Fruit fly (Drosophila melanogaster) whole organism, wandering third instar larva: Measurements from ENCODE around the gene CG14787.

Source experiments
- Abd-B ChIP-seq: fragments of >200 bp; optimal IDR thresholded peaks from 2 replicates; lab custom pipeline; 2017; ENCODE audit warnings: missing biosample characterization, missing genetic modification characterization
- CG32264 ChIP-seq: fragments of 200-800 bp; sonication (Bioruptor generic); optimal IDR thresholded peaks from 2 replicates; lab custom pipeline; 2016; ENCODE audit warnings: missing biosample characterization, missing genetic modification characterization
- CG9705 ChIP-seq: fragments of 200-800 bp; sonication (Bioruptor generic); optimal IDR thresholded peaks from 2 replicates; lab custom pipeline; 2018; ENCODE audit warnings: missing biosample characterization, mild to moderate bottlenecking, missing genetic modification characterization
- CrebA ChIP-seq: fragments of 200-800 bp; sonication (Bioruptor generic); optimal IDR thresholded peaks from 2 replicates; lab custom pipeline; 2016; ENCODE audit warnings: missing biosample characterization, mild to moderate bottlenecking, missing genetic modification characterization, borderline replicate concordance
- Dfd ChIP-seq: fragments of >200 bp; optimal IDR thresholded peaks from 2 replicates; lab custom pipeline; 2017; ENCODE audit warnings: missing biosample characterization, missing genetic modification characterization
- Dif ChIP-seq: fragments of 200-275, 200-300 bp; sonication (Bioruptor generic); optimal IDR thresholded peaks from 2 replicates; lab custom pipeline; 2018; ENCODE audit warnings: missing biosample characterization, missing genetic modification characterization; ENCODE audit not compliant: partially characterized antibody
- GATAd ChIP-seq: sonication (Bioruptor generic); optimal IDR thresholded peaks from 2 replicates; lab custom pipeline; 2016; ENCODE audit warnings: missing biosample characterization, missing genetic modification characterization
- HLH106 ChIP-seq: fragments of 200-800 bp; optimal IDR thresholded peaks from 3 replicates; lab custom pipeline; 2019; ENCODE audit warnings: missing biosample characterization, mild to moderate bottlenecking, missing genetic modification characterization, moderate library complexity
- Hnf4 ChIP-seq: fragments of 200-800 bp; sonication (Bioruptor generic); optimal IDR thresholded peaks from 2 replicates; lab custom pipeline; 2016; ENCODE audit warnings: missing biosample characterization, mild to moderate bottlenecking, missing genetic modification characterization
- Hr78 ChIP-seq: fragments of >200 bp; optimal IDR thresholded peaks from 2 replicates; lab custom pipeline; 2017; ENCODE audit warnings: missing biosample characterization, missing genetic modification characterization
- Hr83 ChIP-seq: fragments of 200-300 bp; sonication (Bioruptor generic); optimal IDR thresholded peaks from 2 replicates; lab custom pipeline; 2016; ENCODE audit warnings: missing biosample characterization, mild to moderate bottlenecking, missing genetic modification characterization, moderate library complexity; ENCODE audit not compliant: poor library complexity, severe bottlenecking
- Jra ChIP-seq: sonication (Bioruptor generic); optimal IDR thresholded peaks from 2 replicates; lab custom pipeline; 2016; ENCODE audit warnings: missing biosample characterization, missing genetic modification characterization
- Mio ChIP-seq: sonication (Bioruptor generic); optimal IDR thresholded peaks from 2 replicates; lab custom pipeline; 2016; ENCODE audit warnings: missing biosample characterization, missing genetic modification characterization
- Myc ChIP-seq: fragments of >200 bp; optimal IDR thresholded peaks from 2 replicates; lab custom pipeline; 2017
- N ChIP-seq: fragments of >200 bp; optimal IDR thresholded peaks from 2 replicates; lab custom pipeline; 2018; ENCODE audit warnings: missing biosample characterization, missing external identifiers, missing genetic modification characterization
- OdsH ChIP-seq: fragments of 200-800 bp; sonication (Bioruptor generic); optimal IDR thresholded peaks from 2 replicates; lab custom pipeline; 2016; ENCODE audit warnings: missing biosample characterization, mild to moderate bottlenecking, missing genetic modification characterization
- Rel ChIP-seq, 2 experiments: fragments of 200-800 bp; sonication (Bioruptor generic) in 1 of 2; optimal IDR thresholded peaks; 2 replicates in 1 of 2; 3 replicates in 1 of 2; lab custom pipeline; 2016 to 2019; ENCODE audit warnings: mild to moderate bottlenecking in 2 of 2, missing biosample characterization in 2 of 2, missing genetic modification characterization in 2 of 2, moderate library complexity in 1 of 2
- Sp1 ChIP-seq: fragments of 200-800 bp; sonication (Bioruptor generic); optimal IDR thresholded peaks from 3 replicates; lab custom pipeline; 2019; ENCODE audit warnings: missing biosample characterization, mild to moderate bottlenecking, missing genetic modification characterization, moderate library complexity
- Vsx2 ChIP-seq: fragments of 200-300, 225-300 bp; sonication (Bioruptor generic); optimal IDR thresholded peaks from 2 replicates; lab custom pipeline; 2018; ENCODE audit warnings: missing biosample characterization, missing genetic modification characterization; ENCODE audit not compliant: partially characterized antibody
- br ChIP-seq: fragments of 200-800 bp; sonication (Bioruptor generic); optimal IDR thresholded peaks from 2 replicates; lab custom pipeline; 2016; ENCODE audit warnings: missing biosample characterization, missing genetic modification characterization
- dl ChIP-seq, 2 experiments: fragments of 175-275, 200-275 bp in 1 of 2; fragments of 200-275 bp in 1 of 2; sonication (Bioruptor generic); optimal IDR thresholded peaks; lab custom pipeline; 2018; ENCODE audit warnings: mild to moderate bottlenecking in 2 of 2, missing biosample characterization in 2 of 2, missing genetic modification characterization in 2 of 2, moderate library complexity in 2 of 2; ENCODE audit not compliant: partially characterized antibody in 2 of 2, insufficient read depth in 1 of 2
- dmrt93B ChIP-seq: fragments of 200-800 bp; sonication (Bioruptor generic); optimal IDR thresholded peaks from 2 replicates; lab custom pipeline; 2018; ENCODE audit warnings: missing biosample characterization, mild to moderate bottlenecking, missing genetic modification characterization
- dsf ChIP-seq: sonication (Bioruptor generic); optimal IDR thresholded peaks from 2 replicates; lab custom pipeline; 2016; ENCODE audit warnings: missing biosample characterization, missing genetic modification characterization, borderline replicate concordance
- ey ChIP-seq: fragments of 200-800 bp; sonication (Bioruptor generic); optimal IDR thresholded peaks from 2 replicates; lab custom pipeline; 2016; ENCODE audit warnings: missing biosample characterization, missing genetic modification characterization
- fru ChIP-seq: fragments of 200-800 bp; sonication (Bioruptor generic); optimal IDR thresholded peaks from 3 replicates; lab custom pipeline; 2016; ENCODE audit warnings: missing biosample characterization, mild to moderate bottlenecking, missing genetic modification characterization
- h ChIP-seq: fragments of 200-800 bp; sonication (Bioruptor generic); optimal IDR thresholded peaks from 3 replicates; lab custom pipeline; 2016; ENCODE audit warnings: missing biosample characterization, mild to moderate bottlenecking, missing genetic modification characterization
- jim ChIP-seq: fragments of 175-275, 200-325 bp; sonication (Bioruptor generic); optimal IDR thresholded peaks from 2 replicates; lab custom pipeline; 2016; ENCODE audit warnings: missing biosample characterization, mild to moderate bottlenecking, missing genetic modification characterization
- lola ChIP-seq: fragments of >200 bp; optimal IDR thresholded peaks from 2 replicates; lab custom pipeline; 2017; ENCODE audit warnings: missing biosample characterization, missing genetic modification characterization
- pan ChIP-seq: fragments of >200 bp; optimal IDR thresholded peaks from 2 replicates; lab custom pipeline; 2017
- psq ChIP-seq: fragments of 200-800 bp; sonication (Bioruptor generic); optimal IDR thresholded peaks from 3 replicates; lab custom pipeline; 2017; ENCODE audit warnings: missing biosample characterization, mild to moderate bottlenecking, missing genetic modification characterization, moderate library complexity
- rgr ChIP-seq: fragments of 200-800 bp; sonication (Bioruptor generic); optimal IDR thresholded peaks from 3 replicates; lab custom pipeline; 2016; ENCODE audit warnings: missing biosample characterization, mild to moderate bottlenecking, missing genetic modification characterization
- sage ChIP-seq: fragments of 200-800 bp; sonication (Bioruptor generic); optimal IDR thresholded peaks from 2 replicates; lab custom pipeline; 2016; ENCODE audit warnings: missing biosample characterization, mild to moderate bottlenecking, missing genetic modification characterization

The CG14787 gene

dm6 chrX:1464033-1464432, 2.6 kb upstream of the CG14787 start, which contains the start of gene Ns3:
Gene Ns3, minus strand, starts transcription at chrX:1464220.
- TF ChIP-seq Myc (lab: Kevin White, UChicago) (no peak), pan (lab: Kevin White, UChicago) (no peak), h (GFP tag; lab: Kevin White, UChicago) (no peak)
- TF ChIP-seq, all 38 proteins: peak for 0

dm6 chrX:1460278-1460872, 1.1 kb downstream of the CG14787 start, which contains the start of gene Lrpprc2:
Gene Lrpprc2, minus strand, starts transcription at chrX:1460617.
- TF ChIP-seq Sp1 (GFP tag; lab: Kevin White, UChicago) = no peak
- no peak for TF ChIP-seq Jra (GFP tag; lab: Kevin White, UChicago)
- TF ChIP-seq N (GFP tag; lab: Kevin White, UChicago) = no peak
- TF ChIP-seq psq (GFP tag; lab: Kevin White, UChicago) = no peak
- TF ChIP-seq Dif (GFP tag; lab: Kevin White, UChicago) = no peak
- no peak for TF ChIP-seq dmrt93B (GFP tag; lab: Kevin White, UChicago)
- TF ChIP-seq Hr78 (GFP tag; lab: Kevin White, UChicago) = no peak
- TF ChIP-seq h (GFP tag; lab: Kevin White, UChicago) = no peak
- no peak for TF ChIP-seq Myc (lab: Kevin White, UChicago)
- TF ChIP-seq CG32264 = no peak
- TF ChIP-seq Hr83 (GFP tag; lab: Kevin White, UChicago) = no peak
- no peak for TF ChIP-seq Vsx2
- TF ChIP-seq GATAd (GFP tag; lab: Kevin White, UChicago) = no peak
- no peak for TF ChIP-seq Hnf4 (GFP tag; lab: Kevin White, UChicago)
- TF ChIP-seq Mio (GFP tag; lab: Kevin White, UChicago) = no peak
- no peak for TF ChIP-seq OdsH (GFP tag; lab: Kevin White, UChicago)
- no peak for TF ChIP-seq HLH106
- TF ChIP-seq br (GFP tag; lab: Kevin White, UChicago) = no peak
- TF ChIP-seq Dfd (GFP tag; lab: Kevin White, UChicago) = no peak
- TF ChIP-seq CrebA (GFP tag; lab: Kevin White, UChicago) = no peak

dm6 chrX:1456954-1457353, 4.5 kb downstream of the CG14787 start, which contains the start of gene CG14785:
Gene CG14785, minus strand, starts transcription at chrX:1457054.
- TF ChIP-seq fru (GFP tag; lab: Kevin White, UChicago) (no peak), dsf (GFP tag; lab: Kevin White, UChicago) (no peak), HLH106 (no peak), Rel (GFP tag; optimal IDR thresholded peaks at IDR 0.05; lab: Kevin White, UChicago) (no peak), Rel (tag; optimal IDR thresholded peaks at IDR 0.05; lab: Kevin White, UChicago) (no peak), lola (GFP tag; lab: Kevin White, UChicago) (no peak), Sp1 (GFP tag; lab: Kevin White, UChicago) (no peak), Vsx2 (no peak), psq (GFP tag; lab: Kevin White, UChicago) (no peak), CG9705 (no peak), Hr78 (GFP tag; lab: Kevin White, UChicago) (no peak), Abd-B (GFP tag; lab: Kevin White, UChicago) (no peak), N (GFP tag; lab: Kevin White, UChicago) (no peak), Jra (GFP tag; lab: Kevin White, UChicago) (no peak), Dif (GFP tag; lab: Kevin White, UChicago) (no peak), h (GFP tag; lab: Kevin White, UChicago) (no peak), OdsH (GFP tag; lab: Kevin White, UChicago) (no peak), sage (GFP tag; lab: Kevin White, UChicago) (no peak), dl (GFP tag; optimal IDR thresholded peaks at IDR 0.05; lab: Kevin White, UChicago; ENCODE audit: insufficient read depth in 1 of 2, partially characterized antibody in 2 of 2) (no peak)

dm6 chrX:1454837-1455236, 6.6 kb downstream of the CG14787 start:
- TF ChIP-seq Hnf4 (GFP tag; lab: Kevin White, UChicago) (no peak), lola (GFP tag; lab: Kevin White, UChicago) (no peak), Myc (lab: Kevin White, UChicago) (no peak), Rel (GFP tag; optimal IDR thresholded peaks at IDR 0.05; lab: Kevin White, UChicago) (no peak), Rel (tag; optimal IDR thresholded peaks at IDR 0.05; lab: Kevin White, UChicago) (no peak), Hr78 (GFP tag; lab: Kevin White, UChicago) (no peak), Dfd (GFP tag; lab: Kevin White, UChicago) (no peak), dmrt93B (GFP tag; lab: Kevin White, UChicago) (no peak), jim (GFP tag; lab: Kevin White, UChicago) (no peak), N (GFP tag; lab: Kevin White, UChicago) (no peak), Sp1 (GFP tag; lab: Kevin White, UChicago) (no peak), Hr83 (GFP tag; lab: Kevin White, UChicago) (no peak), dl (GFP tag; optimal IDR thresholded peaks at IDR 0.05; lab: Kevin White, UChicago; ENCODE audit: insufficient read depth in 1 of 2, partially characterized antibody in 2 of 2) (no peak), pan (lab: Kevin White, UChicago) (no peak), br (GFP tag; lab: Kevin White, UChicago) (no peak), rgr (GFP tag; lab: Kevin White, UChicago) (no peak), psq (GFP tag; lab: Kevin White, UChicago) (no peak), ey (GFP tag; lab: Kevin White, UChicago) (no peak)
